Worm (Caenorhabditis elegans) whole organism, young adult: Measurements from ENCODE around the gene fbxb-72.

Experiments used
- B0019.2 ChIP-seq: fragments of 200-800 bp; sonication (Bioruptor generic); conservative IDR thresholded peaks from 2 replicates; pipeline ENCODE4 v1.3.6; 2022; ENCODE audit warnings: missing genetic modification reagents, missing genetic modification characterization, missing compliant biosample characterization
- B0035.1 ChIP-seq: sonication (generic microtip); optimal IDR thresholded peaks from 2 replicates; lab custom pipeline; 2016; ENCODE audit warnings: missing genetic modification characterization, mild to moderate bottlenecking, missing compliant biosample characterization, missing genotype, missing genetic modification reagents
- B0336.3 ChIP-seq: fragments of 200-800 bp; sonication (Bioruptor generic); IDR thresholded peaks from 2 replicates; pipeline ENCODE4 v1.3.6; 2022; ENCODE audit warnings: missing genetic modification characterization, missing compliant biosample characterization
- C06A6.2 ChIP-seq: fragments of 200-800 bp; sonication (Bioruptor generic); conservative IDR thresholded peaks from 2 replicates; pipeline ENCODE4 v1.3.6; 2022; ENCODE audit warnings: missing genetic modification characterization, missing compliant biosample characterization
- F10E7.11 ChIP-seq: sonication (generic microtip); optimal IDR thresholded peaks from 2 replicates; lab custom pipeline; 2017; ENCODE audit warnings: mild to moderate bottlenecking, missing genetic modification characterization, moderate library complexity, missing compliant biosample characterization
- F22D6.2 ChIP-seq: sonication (generic microtip); optimal IDR thresholded peaks from 2 replicates; lab custom pipeline; 2016; ENCODE audit warnings: mild to moderate bottlenecking, missing genetic modification characterization, missing compliant biosample characterization
- F33H1.4 ChIP-seq: fragments of 200-800 bp; sonication (Bioruptor generic); IDR thresholded peaks from 2 replicates; pipeline ENCODE4 v1.3.6; 2022; ENCODE audit warnings: missing genetic modification reagents, missing genetic modification characterization, missing compliant biosample characterization
- F49E8.2 ChIP-seq: sonication (generic microtip); optimal IDR thresholded peaks from 3 replicates; lab custom pipeline; 2017; ENCODE audit warnings: missing genetic modification characterization, mild to moderate bottlenecking, missing compliant biosample characterization, antibody characterized with exemption, moderate library complexity; ENCODE audit not compliant: insufficient read depth
- F57C9.4 ChIP-seq: sonication (generic microtip); optimal IDR thresholded peaks from 2 replicates; lab custom pipeline; 2017; ENCODE audit warnings: mild to moderate bottlenecking, missing genetic modification characterization, missing compliant biosample characterization
- K12H6.12 ChIP-seq: fragments of 200-800 bp; sonication (Bioruptor generic); optimal IDR thresholded peaks from 2 replicates; lab custom pipeline; 2018; ENCODE audit warnings: mild to moderate bottlenecking, missing genetic modification characterization, missing compliant biosample characterization
- T07F8.4 ChIP-seq: sonication (generic microtip); optimal IDR thresholded peaks from 2 replicates; lab custom pipeline; 2016; ENCODE audit warnings: mild to moderate bottlenecking, missing genetic modification characterization, moderate library complexity, missing compliant biosample characterization
- Y53G8AR.9 ChIP-seq: fragments of 200-800 bp; sonication (Bioruptor generic); conservative IDR thresholded peaks from 2 replicates; pipeline ENCODE4 v1.3.6; 2022; ENCODE audit warnings: missing genetic modification reagents, missing genetic modification characterization, missing compliant biosample characterization
- Y56A3A.18 ChIP-seq: fragments of 200-800 bp; sonication (Bioruptor generic); IDR thresholded peaks from 2 replicates; pipeline ENCODE4 v1.3.6; 2022; ENCODE audit warnings: missing genetic modification reagents, missing genetic modification characterization, missing compliant biosample characterization
- Y67H2A.10 ChIP-seq: fragments of 200-800 bp; sonication (Bioruptor generic); conservative IDR thresholded peaks from 2 replicates; pipeline ENCODE4 v1.3.6; 2022; ENCODE audit warnings: missing genetic modification reagents, missing genetic modification characterization, missing compliant biosample characterization
- athp-1 ChIP-seq: sonication (generic microtip); optimal IDR thresholded peaks from 2 replicates; lab custom pipeline; 2017; ENCODE audit warnings: mild to moderate bottlenecking, missing genetic modification characterization, missing compliant biosample characterization
- attf-6 ChIP-seq: fragments of 200-800 bp; sonication (Bioruptor generic); IDR thresholded peaks from 2 replicates; pipeline ENCODE4 v1.3.6; 2022; ENCODE audit warnings: missing genetic modification reagents, missing genetic modification characterization, missing compliant biosample characterization
- bed-2 ChIP-seq: fragments of 200-800 bp; sonication (Bioruptor generic); IDR thresholded peaks from 2 replicates; pipeline ENCODE4 v1.3.6; 2022; ENCODE audit warnings: missing genetic modification reagents, missing genetic modification characterization, missing compliant biosample characterization
- ceh-58 ChIP-seq: fragments of 200-800 bp; sonication (Bioruptor generic); IDR thresholded peaks from 2 replicates; pipeline ENCODE4 v1.3.6; 2022; ENCODE audit warnings: missing genetic modification characterization, missing compliant biosample characterization
- die-1 ChIP-seq: sonication (generic microtip); optimal IDR thresholded peaks from 2 replicates; lab custom pipeline; 2016; ENCODE audit warnings: missing genotype, mild to moderate bottlenecking, missing genetic modification characterization, missing compliant biosample characterization
- dpl-1 ChIP-seq: fragments of 150-350 bp; optimal IDR thresholded peaks from 2 replicates; lab custom pipeline; 2014; ENCODE audit warnings: missing biosample characterization, missing genetic modification reagents, missing genetic modification characterization
- efl-1 ChIP-seq: fragments of 150-350 bp; optimal IDR thresholded peaks from 2 replicates; lab custom pipeline; 2014; ENCODE audit warnings: missing biosample characterization, missing genetic modification reagents, missing genetic modification characterization
- egl-18 ChIP-seq: fragments of 200-800 bp; sonication (Bioruptor generic); IDR thresholded peaks from 2 replicates; pipeline ENCODE4 v1.3.6; 2022; ENCODE audit warnings: missing genetic modification reagents, missing genetic modification characterization, missing compliant biosample characterization
- egrh-3 ChIP-seq: fragments of 200-800 bp; sonication (Bioruptor generic); IDR thresholded peaks from 2 replicates; pipeline ENCODE4 v1.3.6; 2022; ENCODE audit warnings: missing genetic modification reagents, missing genetic modification characterization, missing compliant biosample characterization
- hlh-12 ChIP-seq: sonication (generic microtip); optimal IDR thresholded peaks from 2 replicates; lab custom pipeline; 2016; ENCODE audit warnings: missing genetic modification characterization, missing compliant biosample characterization
- hmg-1.2 ChIP-seq: fragments of 200-800 bp; sonication (Bioruptor generic); IDR thresholded peaks from 2 replicates; pipeline ENCODE4 v1.3.6; 2022; ENCODE audit warnings: missing genetic modification reagents, missing genetic modification characterization, missing compliant biosample characterization
- hmg-20 ChIP-seq: fragments of 200-800 bp; sonication (Bioruptor generic); IDR thresholded peaks from 2 replicates; pipeline ENCODE4 v1.3.6; 2022; ENCODE audit warnings: missing genetic modification reagents, missing genetic modification characterization, missing compliant biosample characterization
- hsf-1 ChIP-seq: fragments of 200-800 bp; sonication (Bioruptor generic); IDR thresholded peaks from 2 replicates; pipeline ENCODE4 v1.3.6; 2022; ENCODE audit warnings: missing genetic modification reagents, missing genetic modification characterization, missing compliant biosample characterization
- lag-1 ChIP-seq: fragments of 200-800 bp; sonication (Bioruptor generic); IDR thresholded peaks from 2 replicates; pipeline ENCODE4 v1.3.6; 2022; ENCODE audit warnings: missing genetic modification reagents, missing genetic modification characterization, missing compliant biosample characterization
- let-607 ChIP-seq, 2 experiments: fragments of 200-800 bp in 1 of 2; sonication (Bioruptor generic) in 1 of 2; sonication (generic microtip) in 1 of 2; optimal IDR thresholded peaks; 2 replicates each; lab custom pipeline; 2016 to 2018; ENCODE audit warnings: mild to moderate bottlenecking in 2 of 2, missing compliant biosample characterization in 2 of 2, missing genetic modification characterization in 2 of 2, moderate library complexity in 2 of 2, missing genotype in 1 of 2
- lin-35 ChIP-seq, 3 experiments: fragments of 150-350 bp in 2 of 3; sonication (generic microtip) in 1 of 3; optimal IDR thresholded peaks; 2 replicates each; lab custom pipeline; 2014 to 2018; ENCODE audit warnings: missing biosample characterization in 3 of 3, missing genetic modification characterization in 3 of 3, missing genetic modification reagents in 3 of 3
- lsl-1 ChIP-seq: fragments of 200-800 bp; sonication (Bioruptor generic); optimal IDR thresholded peaks from 2 replicates; lab custom pipeline; 2018; ENCODE audit warnings: mild to moderate bottlenecking, missing genetic modification characterization, moderate library complexity, missing compliant biosample characterization
- mcd-1 ChIP-seq: fragments of 200-800 bp; sonication (Bioruptor generic); IDR thresholded peaks from 2 replicates; pipeline ENCODE4 v1.3.6; 2022; ENCODE audit warnings: missing genetic modification reagents, missing genetic modification characterization, missing compliant biosample characterization
- nfya-2 ChIP-seq: fragments of 200-800 bp; sonication (Bioruptor generic); IDR thresholded peaks from 2 replicates; pipeline ENCODE4 v1.3.6; 2022; ENCODE audit warnings: missing genetic modification reagents, missing genetic modification characterization, missing compliant biosample characterization
- nfyb-1 ChIP-seq: fragments of 200-800 bp; sonication (Bioruptor generic); IDR thresholded peaks from 2 replicates; pipeline ENCODE4 v1.3.6; 2022; ENCODE audit warnings: missing genetic modification reagents, missing genetic modification characterization, missing compliant biosample characterization
- nhr-120 ChIP-seq: fragments of 200-800 bp; sonication (Bioruptor generic); IDR thresholded peaks from 2 replicates; pipeline ENCODE4 v1.3.6; 2022; ENCODE audit warnings: missing genetic modification characterization, missing compliant biosample characterization
- nhr-27 ChIP-seq: fragments of 200-800 bp; sonication (Bioruptor generic); optimal IDR thresholded peaks from 2 replicates; lab custom pipeline; 2018; ENCODE audit warnings: mild to moderate bottlenecking, missing genetic modification characterization, moderate library complexity, missing compliant biosample characterization
- nhr-90 ChIP-seq: sonication (generic microtip); optimal IDR thresholded peaks from 2 replicates; lab custom pipeline; 2016; ENCODE audit warnings: missing genotype, mild to moderate bottlenecking, missing genetic modification characterization, missing compliant biosample characterization
- rcor-1 ChIP-seq: fragments of 200-800 bp; sonication (Bioruptor generic); IDR thresholded peaks from 2 replicates; pipeline ENCODE4 v1.3.6; 2022; ENCODE audit warnings: missing genetic modification reagents, missing genetic modification characterization, missing compliant biosample characterization
- snpc-4 ChIP-seq, 5 experiments: fragments of 150-350 bp in 1 of 5; sonication (generic microtip) in 4 of 5; optimal IDR thresholded peaks; 2 replicates each; lab custom pipeline; 2014 to 2018; ENCODE audit warnings: missing genetic modification characterization in 5 of 5, missing biosample characterization in 3 of 5, antibody characterized with exemption in 2 of 5, mild to moderate bottlenecking in 2 of 5, missing compliant biosample characterization in 2 of 5, missing genotype in 2 of 5, moderate library complexity in 2 of 5, missing genetic modification reagents in 1 of 5
- somi-1 ChIP-seq: fragments of 200-800 bp; sonication (Bioruptor generic); optimal IDR thresholded peaks from 2 replicates; lab custom pipeline; 2018; ENCODE audit warnings: mild to moderate bottlenecking, missing genetic modification characterization, missing compliant biosample characterization
- tbx-9 ChIP-seq: sonication (generic microtip); optimal IDR thresholded peaks from 2 replicates; lab custom pipeline; 2016; ENCODE audit warnings: borderline replicate concordance, missing genetic modification characterization, inconsistent platforms, missing compliant biosample characterization
- tlf-1 ChIP-seq: fragments of 200-800 bp; sonication (Bioruptor generic); optimal IDR thresholded peaks from 2 replicates; lab custom pipeline; 2018; ENCODE audit warnings: mild to moderate bottlenecking, missing genetic modification characterization, missing compliant biosample characterization
- unc-62 ChIP-seq: fragments of 150-350 bp; optimal IDR thresholded peaks from 2 replicates; lab custom pipeline; 2014; ENCODE audit warnings: missing biosample characterization, missing genetic modification reagents, missing genetic modification characterization
- xnd-1 ChIP-seq: sonication (generic microtip); optimal IDR thresholded peaks from 2 replicates; lab custom pipeline; 2016; ENCODE audit warnings: missing genotype, missing genetic modification reagents, missing genetic modification characterization, missing compliant biosample characterization
- zfh-2 ChIP-seq: fragments of 200-800 bp; sonication (Bioruptor generic); conservative IDR thresholded peaks from 2 replicates; pipeline ENCODE4 v1.3.6; 2022; ENCODE audit warnings: missing genetic modification reagents, missing genetic modification characterization, missing compliant biosample characterization
- ztf-18 ChIP-seq: sonication (generic microtip); optimal IDR thresholded peaks from 2 replicates; lab custom pipeline; 2016; ENCODE audit warnings: missing genotype, mild to moderate bottlenecking, missing genetic modification characterization, missing compliant biosample characterization

The fbxb-72 gene

DNA sequence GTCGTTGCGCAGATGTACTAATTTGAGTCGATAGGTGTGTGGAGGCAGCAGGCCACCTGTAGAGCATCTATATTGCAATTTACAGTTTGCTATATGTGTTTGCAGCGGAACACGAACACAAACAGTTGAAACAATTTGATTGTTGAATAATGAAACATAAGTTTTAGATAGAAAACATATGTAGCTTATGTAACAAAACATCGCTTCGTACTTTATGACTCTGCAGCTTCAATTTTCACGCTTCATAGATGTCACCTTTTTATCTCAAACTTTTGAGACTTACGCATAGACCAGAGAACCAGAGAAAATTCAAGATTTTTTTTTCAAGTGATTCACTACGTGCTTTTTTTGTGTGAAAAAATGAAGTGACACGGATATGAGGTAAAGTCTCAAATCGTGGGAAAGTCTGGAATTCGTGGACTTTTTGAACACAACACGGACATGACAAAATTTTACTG is at the start of gene fbxb-72 (continued):
- TF ChIP-seq dpl-1 (GFP tag; lab: Kevin White, UChicago) (no peak), tbx-9 (tag; lab: Kevin White, UChicago) (no peak), tlf-1 (peak; percentile 89), B0019.2 (GFP tag; lab: Robert Waterston, UW) (no peak), lin-35 (GFP tag; optimal IDR thresholded peaks at IDR 0.05; lab: Kevin White, UChicago) (peak in 1 of 3 experiments; percentile 77), athp-1 (tag; lab: Kevin White, UChicago) (peak; percentile 74), die-1 (tag; lab: Kevin White, UChicago) (no peak), B0336.3 (peak; percentile 77), C06A6.2 (GFP tag; lab: Robert Waterston, UW) (peak; percentile 71; the same call in 1 of the 2 replicates), bed-2 (GFP tag; lab: Robert Waterston, UW) (no peak), nfyb-1 (GFP tag; lab: Robert Waterston, UW) (peak; percentile 88), nfya-2 (GFP tag; lab: Robert Waterston, UW) (no peak), Y67H2A.10 (GFP tag; lab: Robert Waterston, UW) (no peak), F22D6.2 (tag; lab: Kevin White, UChicago) (peak; percentile 85), nhr-120 (GFP tag; lab: Robert Waterston, UW) (0 out of 2 replicates have a peak, but pooled peaks have one; percentile 59), snpc-4 (GFP tag; optimal IDR thresholded peaks at IDR 0.05; lab: Kevin White, UChicago) (no peak), snpc-4 (tag; optimal IDR thresholded peaks at IDR 0.05; lab: Kevin White, UChicago) (peak in 3 of 4 experiments; percentile 1 to 41 (median 34)), mcd-1 (GFP tag; lab: Robert Waterston, UW) (peak; percentile 38; the same call in 1 of the 2 replicates), unc-62 (GFP tag; lab: Kevin White, UChicago) (no peak), ztf-18 (no peak), let-607 (tag; optimal IDR thresholded peaks at IDR 0.05; lab: Kevin White, UChicago) (no peak), efl-1 (no peak), lsl-1 (GFP tag; lab: Kevin White, UChicago) (no peak), nhr-27 (tag; lab: Kevin White, UChicago) (peak; percentile 5), egrh-3 (GFP tag; lab: Robert Waterston, UW) (no peak), F33H1.4 (GFP tag; lab: Robert Waterston, UW) (no peak), F10E7.11 (tag; lab: Kevin White, UChicago) (no peak), hsf-1 (peak; percentile 23; the same call in 1 of the 2 replicates), B0035.1 (tag; lab: Kevin White, UChicago) (peak; percentile 71), xnd-1 (tag; lab: Kevin White, UChicago) (no peak)

ce11 chrV:773256-773655 is 49.5 kb upstream of the fbxb-72 start, which contains the start of gene sti-1:
TSS of gene sti-1 (plus strand) at chrV:773518.
- TF ChIP-seq F57C9.4 (tag; lab: Kevin White, UChicago): no peak
- no peak for TF ChIP-seq C06A6.2 (GFP tag; lab: Robert Waterston, UW)
- no peak for TF ChIP-seq Y67H2A.10 (GFP tag; lab: Robert Waterston, UW)
- TF ChIP-seq hmg-1.2 (GFP tag; lab: Robert Waterston, UW): peak; percentile 99
- peak; percentile 80 for TF ChIP-seq dpl-1 (GFP tag; lab: Kevin White, UChicago)
- TF ChIP-seq zfh-2: no peak
- TF ChIP-seq T07F8.4 (tag; lab: Kevin White, UChicago): no peak
- TF ChIP-seq hsf-1: peak; percentile 98
- peak; percentile 92 for TF ChIP-seq efl-1
- 0 out of 2 replicates have a peak, but pooled peaks have one; percentile 7 for TF ChIP-seq hmg-20 (GFP tag; lab: Robert Waterston, UW)
- TF ChIP-seq nhr-90: no peak
- TF ChIP-seq lag-1: no peak
- no peak for TF ChIP-seq ceh-58 (GFP tag; lab: Robert Waterston, UW)
- TF ChIP-seq Y53G8AR.9 (GFP tag; lab: Robert Waterston, UW): no peak
- no peak for TF ChIP-seq Y56A3A.18 (GFP tag; lab: Robert Waterston, UW)
- TF ChIP-seq attf-6 (GFP tag; lab: Robert Waterston, UW): no peak
- peak; percentile 64; the same call in 1 of the 2 replicates for TF ChIP-seq rcor-1 (GFP tag; lab: Robert Waterston, UW)
- TF ChIP-seq die-1 (tag; lab: Kevin White, UChicago): no peak
- TF ChIP-seq ztf-18: no peak
- TF ChIP-seq hlh-12 (tag; lab: Kevin White, UChicago): no peak
- peak; percentile 63 for TF ChIP-seq K12H6.12 (tag; lab: Kevin White, UChicago)
- no peak for TF ChIP-seq athp-1 (tag; lab: Kevin White, UChicago)
- no peak for TF ChIP-seq somi-1 (GFP tag; lab: Kevin White, UChicago)
- no peak for TF ChIP-seq F49E8.2 (tag; lab: Kevin White, UChicago)
- no peak for TF ChIP-seq egl-18 (GFP tag; lab: Robert Waterston, UW)
